Worm (Caenorhabditis elegans): ENCODE results near the gene msp-3.

DNA sequence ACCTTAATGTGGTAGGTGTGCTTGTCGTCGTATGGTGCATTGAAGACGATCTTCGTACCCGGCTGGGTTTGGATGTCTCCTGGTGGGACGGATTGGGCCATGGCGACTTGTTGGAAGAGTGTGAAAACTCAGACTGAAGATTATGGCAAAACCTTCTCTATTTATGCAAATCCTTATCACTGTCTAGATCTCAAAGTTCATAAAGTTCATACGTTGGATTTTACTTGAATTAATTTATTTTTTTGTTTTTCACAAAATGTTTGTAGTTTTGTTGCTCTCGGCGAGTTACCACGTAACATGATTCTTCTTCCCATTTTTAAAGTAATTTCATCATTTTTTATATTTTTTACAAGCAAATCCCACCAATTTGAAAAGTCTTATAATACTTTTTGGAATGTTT is at the start of gene msp-3:
- TF ChIP-seq flt-1 (GFP tag; IDR thresholded peaks at IDR 0.05) (no peak), ztf-23 (GFP tag; IDR thresholded peaks at IDR 0.05) (no peak), cog-1 (tag; optimal IDR thresholded peaks at IDR 0.05) (no peak), klf-2 (GFP tag; conservative IDR thresholded peaks at IDR 0.05) (no peak), med-1 (GFP tag; optimal IDR thresholded peaks at IDR 0.05; ENCODE audit: insufficient read depth) (no peak), T22C8.4 (GFP tag; IDR thresholded peaks at IDR 0.05) (no peak), ref-1 (GFP tag; conservative IDR thresholded peaks at IDR 0.05) (no peak), ztf-29 (GFP tag; IDR thresholded peaks at IDR 0.05) (no peak)

All from whole organism, midembryonic.